Worm (Caenorhabditis elegans): ENCODE data around the gene bath-30.

The bath-30 gene

DNA sequence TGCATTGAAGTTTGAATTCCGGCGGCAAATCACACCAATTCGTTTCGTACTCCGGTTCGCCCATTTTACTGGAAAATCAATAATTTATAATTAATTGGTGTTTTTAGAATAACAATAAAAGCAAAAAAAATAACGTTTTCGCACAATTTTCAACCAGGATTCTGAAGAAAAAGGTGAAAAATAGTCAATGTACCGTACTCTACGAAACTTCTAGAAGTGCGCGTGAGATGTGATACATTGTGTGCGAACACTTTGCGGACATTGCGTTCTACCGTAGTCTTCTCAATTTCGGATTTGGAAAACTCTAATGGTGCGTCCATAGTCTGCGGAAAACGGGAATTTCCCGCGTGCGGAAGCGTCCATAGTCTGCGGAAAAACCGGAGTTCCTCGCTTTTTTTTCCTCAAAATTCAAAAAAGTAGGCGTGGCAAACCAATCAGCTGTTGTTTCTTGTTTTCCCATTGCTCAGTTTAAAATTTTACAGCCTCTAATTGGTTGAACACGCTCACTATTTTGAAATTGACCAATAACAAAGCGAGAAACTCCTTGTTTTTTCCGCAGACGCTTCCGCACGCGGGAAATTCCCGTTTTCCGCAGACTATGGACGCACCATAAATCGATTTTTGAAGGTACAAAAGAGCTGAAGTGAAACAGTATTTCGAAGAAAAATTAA lies 1.9 kb upstream of the bath-30 start, which contains the start of the genes F14D2.14 and bath-29:
Gene F14D2.14, minus strand, starts transcription at position 51 of the 671 bp plus-strand sequence.
Gene bath-29, plus strand, starts transcription at position 621 of the 671 bp plus-strand sequence.
- no peak for TF ChIP-seq unc-62 (GFP tag; optimal IDR thresholded peaks at IDR 0.05)

DNA sequence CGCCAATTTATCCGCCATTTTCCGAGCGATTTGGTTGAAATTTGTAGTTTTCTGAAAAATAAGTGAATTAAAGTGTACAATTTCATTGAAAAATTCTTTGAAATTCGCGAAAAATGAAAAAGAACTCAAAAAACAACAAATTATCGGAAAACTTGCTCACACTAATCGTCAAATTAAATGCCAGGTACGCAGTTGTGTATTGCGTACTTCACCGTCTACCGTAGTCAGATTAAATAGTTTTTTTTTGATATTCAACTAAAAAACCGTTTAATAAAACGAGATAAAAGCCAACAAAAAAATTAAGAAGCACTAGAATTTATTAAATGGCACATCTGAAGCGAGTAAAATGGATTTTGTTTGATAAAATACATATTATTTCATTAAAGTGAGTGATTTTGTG lies 1.3 kb downstream of the bath-30 start, which contains the start of gene bath-28:
Gene bath-28, minus strand, starts transcription at position 51 of the 400 bp plus-strand sequence.
- no peak for TF ChIP-seq unc-62 (GFP tag; optimal IDR thresholded peaks at IDR 0.05)

DNA sequence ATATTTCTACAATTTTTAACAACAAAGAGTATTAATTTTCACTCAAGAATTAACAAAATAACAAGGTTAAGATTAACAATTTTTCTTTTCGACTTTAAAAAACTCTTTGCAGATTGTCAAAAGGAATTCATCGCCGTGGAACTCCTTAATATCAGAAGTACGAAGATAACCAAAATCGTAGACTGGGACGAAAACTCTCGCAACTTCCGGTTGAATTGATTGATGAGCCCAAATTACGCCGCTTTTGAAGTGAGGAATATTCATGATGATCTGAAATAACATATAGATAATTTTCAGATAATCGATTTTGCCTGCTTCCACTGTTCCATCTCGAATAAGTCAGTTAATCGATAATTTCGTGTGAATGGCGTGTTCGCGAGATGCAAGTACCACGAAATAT lies 2.5 kb downstream of the bath-30 start, which contains the start of gene F14D2.15:
Gene F14D2.15, minus strand, starts transcription at position 101 of the 400 bp plus-strand sequence.
- TF ChIP-seq unc-62 (GFP tag; optimal IDR thresholded peaks at IDR 0.05): no peak

DNA sequence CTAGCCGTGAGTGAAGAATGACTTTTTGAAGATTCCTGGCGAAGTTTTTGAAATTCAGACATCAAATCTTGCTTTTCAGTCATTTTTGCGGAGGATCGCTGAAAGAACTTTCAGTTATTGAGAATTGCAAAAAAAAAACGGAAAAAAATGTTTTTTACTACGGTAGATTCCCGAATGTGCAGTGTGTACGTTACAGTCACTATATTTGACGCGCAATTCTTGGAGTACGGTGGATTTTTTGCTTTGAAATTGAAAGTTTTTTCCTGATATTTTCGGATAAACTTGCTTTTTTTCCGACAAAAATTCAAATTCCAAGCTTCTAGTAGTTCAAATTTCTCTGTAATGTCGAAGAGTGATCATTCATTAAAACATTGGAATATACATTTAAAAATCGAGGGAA lies 4.2 kb downstream of the bath-30 start, which contains the start of gene F14D2.11:
Gene F14D2.11, minus strand, starts transcription at position 101 of the 400 bp plus-strand sequence.
- no peak for TF ChIP-seq unc-62 (GFP tag; optimal IDR thresholded peaks at IDR 0.05)

DNA sequence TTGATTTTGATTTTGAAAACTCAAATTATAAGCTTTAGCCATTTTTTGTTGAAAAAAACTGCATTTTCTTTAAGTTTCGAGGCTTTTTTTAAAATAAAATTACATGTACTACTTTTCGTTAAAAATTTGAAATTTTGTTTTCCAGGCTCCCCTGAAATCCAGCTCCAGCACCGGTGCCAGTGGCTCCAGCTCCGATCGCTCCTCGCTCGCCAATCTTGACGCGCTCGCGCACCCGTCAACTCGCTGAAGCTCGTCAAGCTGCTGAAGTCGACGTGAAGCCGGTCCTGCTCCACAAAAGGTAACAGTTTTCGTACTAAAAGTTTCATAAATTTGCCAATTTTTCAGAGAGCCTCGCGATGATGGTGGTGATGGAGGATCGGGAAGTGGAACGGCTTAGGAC lies 5.4 kb downstream of the bath-30 start:
- TF ChIP-seq unc-62 (GFP tag; optimal IDR thresholded peaks at IDR 0.05): no peak

DNA sequence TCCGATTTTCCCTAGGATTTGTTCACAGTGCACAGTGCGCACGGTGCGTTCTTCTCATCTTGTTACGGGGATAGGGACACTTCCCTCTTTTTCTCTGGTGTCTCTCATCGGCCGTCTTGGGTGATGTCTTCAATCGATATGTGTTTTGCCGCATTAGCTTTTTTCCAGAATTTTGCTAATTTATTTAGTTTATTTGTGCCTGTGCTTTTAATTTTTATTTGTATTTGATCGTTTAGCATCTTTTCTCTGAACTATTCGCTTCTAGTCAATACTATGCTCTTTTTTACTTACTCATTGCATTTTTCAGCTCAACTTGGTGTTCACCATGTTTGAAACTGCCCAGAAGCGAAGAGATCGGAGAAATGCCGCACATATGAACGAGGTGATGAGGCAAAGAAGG lies 5.9 kb downstream of the bath-30 start, which contains the start of gene F14D2.5:
Gene F14D2.5, plus strand, starts transcription at position 301 of the 400 bp plus-strand sequence.
- TF ChIP-seq unc-62 (GFP tag; optimal IDR thresholded peaks at IDR 0.05): no peak

DNA sequence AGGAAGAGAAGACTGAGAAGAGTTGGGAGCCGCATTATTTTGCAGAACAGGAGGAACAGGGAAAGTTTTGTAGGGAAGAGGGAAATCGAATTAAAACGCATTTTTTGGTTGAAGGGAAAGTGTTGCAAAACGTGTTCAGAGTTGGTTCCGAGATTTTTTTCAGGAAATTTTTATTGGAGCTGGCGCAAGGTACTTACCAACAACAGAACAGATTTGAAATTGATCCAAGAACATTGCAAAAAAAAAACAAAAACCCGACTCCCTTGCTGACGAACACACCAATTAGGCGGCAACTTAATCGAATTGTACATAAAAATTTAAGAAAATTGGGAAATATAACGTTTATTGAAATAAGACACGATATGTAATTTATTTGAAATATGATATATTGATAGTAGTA lies 7.6 kb downstream of the bath-30 start, which contains the start of gene F14D2.7:
Gene F14D2.7, minus strand, starts transcription at position 101 of the 400 bp plus-strand sequence.
- TF ChIP-seq unc-62 (GFP tag; optimal IDR thresholded peaks at IDR 0.05): no peak

DNA sequence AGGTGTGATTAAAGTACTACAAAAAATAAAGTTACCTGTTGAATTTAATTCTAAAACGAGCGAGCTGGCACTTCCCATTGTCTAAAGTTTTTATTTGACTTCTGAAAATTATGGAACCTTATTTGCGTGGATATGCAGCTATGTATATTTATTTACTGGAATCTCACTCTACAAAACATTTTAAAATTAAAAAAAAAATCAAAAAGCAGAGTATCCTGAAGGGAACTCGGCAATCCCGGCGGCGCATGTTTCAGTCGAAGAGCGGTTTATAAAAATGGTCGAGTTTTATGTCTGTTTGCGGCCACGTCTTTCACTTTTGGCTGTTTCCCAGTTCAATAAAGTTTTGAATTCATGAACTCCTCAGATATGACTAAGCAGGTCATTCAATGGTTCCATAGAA lies 9.1 kb downstream of the bath-30 start, which contains the start of gene F14D2.19:
Gene F14D2.19, minus strand, starts transcription at position 101 of the 400 bp plus-strand sequence.
- no peak for TF ChIP-seq unc-62 (GFP tag; optimal IDR thresholded peaks at IDR 0.05)

DNA sequence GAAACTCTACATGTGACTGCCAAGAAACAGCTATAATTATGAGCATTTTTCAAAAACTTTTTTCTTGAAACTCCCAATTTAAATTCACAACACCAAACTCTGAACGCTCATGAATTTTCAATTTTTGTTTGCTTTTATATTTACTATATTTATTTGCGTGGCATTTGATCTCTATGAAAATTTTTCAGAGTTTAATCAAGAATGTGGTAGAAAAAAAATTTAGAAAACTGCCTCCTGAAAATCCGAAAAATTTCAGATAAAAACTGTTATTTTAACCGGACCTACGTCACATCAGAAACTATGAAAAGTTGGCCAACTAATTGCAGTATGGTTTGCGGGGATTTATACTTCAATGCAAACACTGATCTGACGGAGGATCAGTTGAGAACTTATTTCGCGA lies 14.1 kb downstream of the bath-30 start, which contains the start of gene irld-27:
Gene irld-27, plus strand, starts transcription at position 301 of the 400 bp plus-strand sequence.
- no peak for TF ChIP-seq unc-62 (GFP tag; optimal IDR thresholded peaks at IDR 0.05)

DNA sequence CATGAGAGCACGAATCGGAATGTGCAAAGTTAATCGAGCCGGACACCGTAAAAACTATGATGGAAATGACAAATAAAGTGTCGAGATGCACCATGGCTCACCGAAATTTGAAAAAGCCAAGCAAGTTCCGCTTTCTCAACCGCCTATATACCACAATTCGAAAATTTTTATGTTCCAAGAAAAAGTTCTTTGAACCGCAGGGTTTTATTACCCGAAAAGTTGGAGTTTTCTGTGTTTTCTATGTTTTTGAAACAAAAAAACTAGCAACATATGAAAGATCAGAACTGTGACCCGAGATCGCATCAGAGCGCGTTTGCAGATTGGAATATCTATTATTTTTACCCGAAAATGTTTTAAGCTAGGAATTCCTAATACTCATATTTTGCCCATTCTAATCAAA lies 19.1 kb downstream of the bath-30 start, which contains the start of gene Y46D2A.3:
Gene Y46D2A.3, minus strand, starts transcription at position 101 of the 400 bp plus-strand sequence.
- no peak for TF ChIP-seq unc-62 (GFP tag; optimal IDR thresholded peaks at IDR 0.05)

DNA sequence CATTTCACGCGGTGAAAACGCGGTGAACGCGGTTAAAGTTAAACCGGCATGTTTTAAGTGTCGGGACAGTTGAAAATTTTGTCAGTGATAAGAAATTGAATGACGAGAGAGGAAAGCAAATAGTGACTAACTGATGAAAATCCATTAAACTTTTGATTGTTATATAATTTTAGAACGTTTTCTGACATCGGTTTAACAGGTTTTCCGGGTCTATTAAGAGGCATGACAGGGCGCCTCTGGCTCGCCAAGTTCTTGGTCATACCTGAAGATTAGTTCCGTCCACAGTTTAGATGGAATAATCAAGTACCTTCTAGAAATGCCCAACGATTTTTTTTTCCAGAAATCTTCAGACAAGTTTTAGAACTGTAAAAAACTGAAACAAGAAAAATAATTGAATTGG lies 23.0 kb downstream of the bath-30 start, which contains the start of gene Y46D2A.2:
Gene Y46D2A.2, minus strand, starts transcription at position 101 of the 400 bp plus-strand sequence.
- TF ChIP-seq unc-62 (GFP tag; optimal IDR thresholded peaks at IDR 0.05): no peak

DNA sequence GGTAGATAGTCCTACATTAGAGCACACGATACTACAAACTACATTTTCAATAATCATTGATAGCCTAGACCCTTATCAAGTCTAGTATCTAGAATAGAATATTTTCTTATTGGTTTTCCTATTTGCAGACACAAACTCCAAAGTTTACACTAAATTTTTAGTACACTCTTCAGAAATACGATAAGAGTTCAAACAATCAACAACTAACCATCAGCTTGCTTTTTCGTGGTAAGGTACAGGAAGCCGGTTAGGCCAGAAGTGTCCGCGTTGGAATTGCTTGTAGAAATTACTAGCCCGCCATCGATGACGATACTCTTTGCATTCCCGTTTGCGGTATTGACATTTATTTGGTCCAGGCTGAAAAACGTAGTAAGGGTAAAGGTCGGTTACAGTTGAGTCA lies 23.9 kb downstream of the bath-30 start, which contains the start of gene Y46D2A.1:
Gene Y46D2A.1, plus strand, starts transcription at position 301 of the 400 bp plus-strand sequence.
- TF ChIP-seq unc-62 (GFP tag; optimal IDR thresholded peaks at IDR 0.05): no peak

DNA sequence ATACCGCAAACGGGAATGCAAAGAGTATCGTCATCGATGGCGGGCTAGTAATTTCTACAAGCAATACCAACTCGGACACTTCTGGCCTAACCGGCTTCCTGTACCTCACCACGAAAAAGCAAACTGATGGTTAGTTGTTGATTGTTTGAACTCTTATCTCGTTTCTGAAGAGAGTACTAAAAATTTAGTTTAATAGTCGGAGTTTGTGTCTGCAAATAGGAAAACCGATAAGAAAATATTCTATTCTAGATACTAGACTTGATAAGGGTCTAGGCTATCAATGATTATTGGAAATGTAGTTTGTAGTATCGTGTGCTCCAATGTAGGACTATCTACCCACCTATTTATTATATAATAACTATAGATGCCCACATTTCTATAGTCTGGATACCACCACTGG lies 27.3 kb downstream of the bath-30 start:
- no peak for TF ChIP-seq unc-62 (GFP tag; optimal IDR thresholded peaks at IDR 0.05)

DNA sequence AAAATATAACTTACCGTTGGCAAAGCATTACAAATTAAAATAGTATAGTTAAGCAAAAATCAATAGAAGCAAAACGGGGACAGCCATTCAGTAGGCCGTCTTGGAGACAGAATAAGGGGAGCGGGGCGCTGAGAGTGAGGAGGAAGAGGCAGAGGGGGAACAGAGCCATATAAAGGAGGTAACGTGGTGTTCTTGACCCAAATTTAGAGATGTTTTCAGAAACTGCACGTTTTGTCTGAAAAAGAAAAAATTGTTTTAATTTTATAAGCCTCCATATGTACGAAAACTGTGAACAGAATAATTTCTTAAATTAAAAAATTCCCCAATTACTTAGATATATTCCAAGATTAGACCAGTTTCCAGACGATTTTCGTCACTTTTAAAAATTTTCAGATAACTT lies 32.7 kb downstream of the bath-30 start, which contains the start of gene F39E9.6:
Gene F39E9.6, minus strand, starts transcription at position 101 of the 400 bp plus-strand sequence.
- TF ChIP-seq unc-62 (GFP tag; optimal IDR thresholded peaks at IDR 0.05): no peak

DNA sequence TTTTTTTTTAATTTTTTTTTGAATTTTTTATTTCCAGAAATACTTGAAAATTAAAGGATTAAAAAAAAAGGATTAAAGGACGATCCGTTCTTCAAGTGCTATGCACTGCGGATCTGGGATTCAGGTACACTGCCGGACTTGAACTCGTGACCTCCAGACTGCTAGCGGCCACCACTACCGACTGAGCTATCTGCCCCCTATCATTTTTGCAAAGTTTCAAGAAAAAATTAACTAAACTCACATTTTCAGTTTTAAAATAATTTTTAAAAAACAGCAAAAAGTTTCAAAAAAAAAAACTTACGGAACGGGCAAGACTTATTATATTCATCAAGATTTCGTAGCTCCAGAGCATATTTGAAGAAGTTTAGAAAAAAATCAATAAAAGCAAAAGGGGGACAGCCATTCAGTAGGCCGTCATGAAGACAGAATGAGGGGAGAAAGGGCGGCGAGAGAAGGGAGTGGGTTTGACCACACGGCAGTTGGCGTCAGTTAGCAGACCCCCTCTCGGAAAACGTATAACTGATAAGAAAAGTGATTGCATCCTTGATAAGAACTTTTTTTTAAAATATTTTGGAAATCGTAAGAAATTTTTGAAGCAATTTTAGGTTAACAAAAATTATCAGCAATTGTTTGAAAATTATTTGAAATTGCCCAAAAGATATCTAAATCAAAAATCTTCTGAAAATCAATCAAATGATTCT lies 35.1 kb downstream of the bath-30 start:
- no peak for TF ChIP-seq unc-62 (GFP tag; optimal IDR thresholded peaks at IDR 0.05)

DNA sequence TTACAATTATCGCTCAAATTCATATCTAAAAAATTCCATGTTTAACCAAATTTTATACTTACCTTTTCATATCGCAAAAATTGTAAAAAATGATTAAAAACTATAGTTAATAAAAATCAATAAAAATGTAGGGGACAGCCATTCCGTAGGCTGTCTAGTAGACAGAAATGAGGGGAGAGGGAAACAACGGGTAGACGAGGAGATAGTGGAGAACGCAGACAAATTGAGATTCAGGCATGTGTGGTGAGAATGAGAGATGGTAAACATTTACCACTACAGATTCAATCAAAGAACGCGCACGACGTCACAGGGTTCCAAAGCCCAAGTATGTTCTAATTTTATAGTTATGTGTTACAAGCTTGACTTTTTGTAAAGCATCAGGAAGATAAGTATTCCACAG lies 42.6 kb downstream of the bath-30 start:
- no peak for TF ChIP-seq unc-62 (GFP tag; optimal IDR thresholded peaks at IDR 0.05)
